Worm (Caenorhabditis elegans): ENCODE data around the gene T25B6.3.

- TF ChIP-seq zip-5 (tag; optimal IDR thresholded peaks at IDR 0.05) (no peak), syd-9 (tag; optimal IDR thresholded peaks at IDR 0.05) (no peak), pqm-1 (tag; optimal IDR thresholded peaks at IDR 0.05) (no peak), dmd-4 (tag; optimal IDR thresholded peaks at IDR 0.05; ENCODE audit: borderline replicate concordance) (no peak), sdc-2 (tag; optimal IDR thresholded peaks at IDR 0.05) (no peak), lin-11 (tag; optimal IDR thresholded peaks at IDR 0.05) (no peak), pax-1 (tag; optimal IDR thresholded peaks at IDR 0.05) (no peak), nhr-11 (tag; optimal IDR thresholded peaks at IDR 0.05) (no peak), ceh-18 (tag; optimal IDR thresholded peaks at IDR 0.05) (no peak), pag-3 (tag; optimal IDR thresholded peaks at IDR 0.05; ENCODE audit: borderline replicate concordance) (no peak)
Measured at ce11 chrX:8987828-8988227, 39.6 kb upstream of the T25B6.3 start, which contains the start of gene twk-18.
